Worm (Caenorhabditis elegans) whole organism, L3 larva: Measurements from ENCODE around the gene Y67H2A.7.

Source experiments
- R02D3.7 ChIP-seq: fragments of 150-350 bp; optimal IDR thresholded peaks from 2 replicates; lab custom pipeline; 2014; ENCODE audit warnings: missing biosample characterization, missing genetic modification characterization
- ZK546.5 ChIP-seq: sonication (generic microtip); optimal IDR thresholded peaks from 2 replicates; lab custom pipeline; 2017; ENCODE audit warnings: missing biosample characterization, missing genetic modification characterization
- ama-1 ChIP-seq: fragments of 150-350 bp; optimal IDR thresholded peaks from 2 replicates; lab custom pipeline; 2018
- ceh-16 ChIP-seq: sonication (generic microtip); optimal IDR thresholded peaks from 2 replicates; lab custom pipeline; 2017; ENCODE audit warnings: missing biosample characterization, missing genetic modification characterization
- ceh-28 ChIP-seq: fragments of 150-350 bp; optimal IDR thresholded peaks from 2 replicates; lab custom pipeline; 2014; ENCODE audit warnings: missing biosample characterization, missing genetic modification reagents, missing genetic modification characterization
- ceh-82 ChIP-seq: fragments of 150-350 bp; optimal IDR thresholded peaks from 2 replicates; lab custom pipeline; 2014; ENCODE audit warnings: missing biosample characterization, missing genetic modification characterization
- ceh-9 ChIP-seq: sonication (generic microtip); optimal IDR thresholded peaks from 2 replicates; lab custom pipeline; 2018; ENCODE audit warnings: missing biosample characterization, missing genetic modification characterization
- daf-12 ChIP-seq: fragments of 150-350 bp; optimal IDR thresholded peaks from 2 replicates; lab custom pipeline; 2014; ENCODE audit warnings: missing biosample characterization, missing genetic modification reagents, missing genetic modification characterization
- egl-27 ChIP-seq: sonication (generic microtip); optimal IDR thresholded peaks from 4 replicates; lab custom pipeline; 2017; ENCODE audit warnings: missing biosample characterization, missing genetic modification reagents, missing genetic modification characterization
- egl-5 ChIP-seq: fragments of 150-350 bp; optimal IDR thresholded peaks from 2 replicates; lab custom pipeline; 2017; ENCODE audit warnings: missing biosample characterization, missing genetic modification reagents, missing genetic modification characterization, inconsistent platforms
- elt-1 ChIP-seq: fragments of 150-350 bp; optimal IDR thresholded peaks from 2 replicates; lab custom pipeline; 2014; ENCODE audit warnings: missing biosample characterization, missing genetic modification characterization
- elt-2 ChIP-seq: sonication (generic microtip); optimal IDR thresholded peaks from 2 replicates; lab custom pipeline; 2016; ENCODE audit warnings: missing genetic modification reagents, mild to moderate bottlenecking, missing genetic modification characterization, missing compliant biosample characterization
- elt-3 ChIP-seq, 3 experiments: fragments of 150-350 bp in 1 of 3; sonication (generic microtip) in 2 of 3; optimal IDR thresholded peaks; 2 replicates in 2 of 3; 4 replicates in 1 of 3; lab custom pipeline; 2014 to 2017; ENCODE audit warnings: missing biosample characterization in 3 of 3, missing genetic modification characterization in 3 of 3
- eor-1 ChIP-seq, 2 experiments: fragments of 150-350 bp; optimal IDR thresholded peaks; 2 replicates each; lab custom pipeline; 2014 to 2018; ENCODE audit warnings: missing biosample characterization in 2 of 2, missing genetic modification characterization in 2 of 2
- fkh-10 ChIP-seq: sonication (generic microtip); optimal IDR thresholded peaks from 2 replicates; lab custom pipeline; 2017; ENCODE audit warnings: missing biosample characterization, missing genetic modification reagents, missing genetic modification characterization
- fkh-2 ChIP-seq: fragments of 150-350 bp; optimal IDR thresholded peaks from 2 replicates; lab custom pipeline; 2014; ENCODE audit warnings: missing biosample characterization, missing genetic modification reagents, missing genetic modification characterization
- fos-1 ChIP-seq: fragments of 150-350 bp; optimal IDR thresholded peaks from 2 replicates; lab custom pipeline; 2014; ENCODE audit warnings: missing biosample characterization, missing genetic modification characterization
- hmg-11 ChIP-seq: sonication (generic microtip); optimal IDR thresholded peaks from 2 replicates; lab custom pipeline; 2016; ENCODE audit warnings: missing genetic modification characterization, missing compliant biosample characterization
- jun-1 ChIP-seq: fragments of 150-350 bp; optimal IDR thresholded peaks from 2 replicates; lab custom pipeline; 2014; ENCODE audit warnings: missing biosample characterization, missing genetic modification reagents, missing genetic modification characterization
- lin-15B ChIP-seq: fragments of 150-350 bp; optimal IDR thresholded peaks from 2 replicates; lab custom pipeline; 2014; ENCODE audit warnings: missing biosample characterization, missing genetic modification characterization
- lin-39 ChIP-seq: fragments of 150-350 bp; optimal IDR thresholded peaks from 2 replicates; lab custom pipeline; 2018; ENCODE audit warnings: missing biosample characterization, missing genetic modification reagents, missing genetic modification characterization
- lsy-12 ChIP-seq: sonication (generic microtip); optimal IDR thresholded peaks from 2 replicates; lab custom pipeline; 2016; ENCODE audit warnings: mild to moderate bottlenecking, missing genetic modification characterization, missing compliant biosample characterization
- mdl-1 ChIP-seq: fragments of 150-350 bp; optimal IDR thresholded peaks from 2 replicates; lab custom pipeline; 2014; ENCODE audit warnings: missing biosample characterization, missing genetic modification characterization
- mml-1 ChIP-seq: fragments of 150-350 bp; sonication (generic microtip); optimal IDR thresholded peaks from 3 replicates; lab custom pipeline; 2014; ENCODE audit warnings: missing biosample characterization, missing genetic modification characterization
- nfya-1 ChIP-seq: sonication (generic microtip); optimal IDR thresholded peaks from 2 replicates; lab custom pipeline; 2017; ENCODE audit warnings: missing genetic modification characterization, mild to moderate bottlenecking, missing compliant biosample characterization, antibody characterized with exemption, moderate library complexity; ENCODE audit not compliant: insufficient read depth
- nhr-11 ChIP-seq: fragments of 150-350 bp; optimal IDR thresholded peaks from 2 replicates; lab custom pipeline; 2014; ENCODE audit warnings: missing biosample characterization, missing genetic modification characterization
- nhr-12 ChIP-seq: fragments of 150-350 bp; optimal IDR thresholded peaks from 2 replicates; lab custom pipeline; 2014; ENCODE audit warnings: missing biosample characterization, missing genetic modification characterization
- nhr-237 ChIP-seq: fragments of 150-350 bp; optimal IDR thresholded peaks from 2 replicates; lab custom pipeline; 2014; ENCODE audit warnings: missing biosample characterization, missing genetic modification characterization
- nhr-25 ChIP-seq: sonication (generic microtip); optimal IDR thresholded peaks from 2 replicates; lab custom pipeline; 2017; ENCODE audit warnings: missing biosample characterization, missing genetic modification characterization
- nhr-28 ChIP-seq: fragments of 150-350 bp; optimal IDR thresholded peaks from 2 replicates; lab custom pipeline; 2014; ENCODE audit warnings: missing biosample characterization, missing genetic modification characterization
- nhr-43 ChIP-seq: sonication (generic microtip); optimal IDR thresholded peaks from 2 replicates; lab custom pipeline; 2016; ENCODE audit warnings: mild to moderate bottlenecking, missing genetic modification characterization, missing compliant biosample characterization; ENCODE audit not compliant: poor library complexity, severe bottlenecking
- nhr-76 ChIP-seq: fragments of 150-350 bp; sonication (generic microtip); optimal IDR thresholded peaks from 5 replicates; lab custom pipeline; 2014; ENCODE audit warnings: missing biosample characterization, missing genetic modification characterization
- nhr-77 ChIP-seq: fragments of 150-350 bp; optimal IDR thresholded peaks from 2 replicates; lab custom pipeline; 2014; ENCODE audit warnings: missing biosample characterization, missing genetic modification characterization
- pha-4 ChIP-seq: fragments of 150-350 bp; optimal IDR thresholded peaks from 2 replicates; lab custom pipeline; 2014; ENCODE audit warnings: missing biosample characterization, missing genetic modification reagents, missing genetic modification characterization
- pqm-1 ChIP-seq: fragments of 150-350 bp; optimal IDR thresholded peaks from 2 replicates; lab custom pipeline; 2017; ENCODE audit warnings: missing biosample characterization, missing genetic modification characterization, inconsistent platforms
- sea-2 ChIP-seq: fragments of 150-350 bp; sonication (generic microtip); optimal IDR thresholded peaks from 4 replicates; lab custom pipeline; 2014; ENCODE audit warnings: missing biosample characterization, missing genetic modification reagents, missing genetic modification characterization
- snpc-4 ChIP-seq: fragments of 150-350 bp; optimal IDR thresholded peaks from 2 replicates; lab custom pipeline; 2014; ENCODE audit warnings: missing biosample characterization, missing genetic modification characterization
- tbx-2 ChIP-seq: sonication (generic microtip); optimal IDR thresholded peaks from 2 replicates; lab custom pipeline; 2016; ENCODE audit warnings: mild to moderate bottlenecking, missing genetic modification characterization, missing compliant biosample characterization
- unc-39 ChIP-seq: sonication (generic microtip); optimal IDR thresholded peaks from 4 replicates; lab custom pipeline; 2017; ENCODE audit warnings: missing biosample characterization, missing genetic modification characterization
- unc-62 ChIP-seq: fragments of 150-350 bp; sonication (generic microtip); optimal IDR thresholded peaks from 4 replicates; lab custom pipeline; 2014; ENCODE audit warnings: missing biosample characterization, missing genetic modification reagents, missing genetic modification characterization
- zag-1 ChIP-seq: fragments of 150-350 bp; optimal IDR thresholded peaks from 2 replicates; lab custom pipeline; 2014; ENCODE audit warnings: missing biosample characterization, missing genetic modification characterization
- ztf-11 ChIP-seq: fragments of 150-350 bp; optimal IDR thresholded peaks from 2 replicates; lab custom pipeline; 2014; ENCODE audit warnings: missing biosample characterization, missing genetic modification characterization
- ztf-4 ChIP-seq: fragments of 150-350 bp; optimal IDR thresholded peaks from 2 replicates; lab custom pipeline; 2014; ENCODE audit warnings: missing biosample characterization, missing genetic modification characterization

Gene Y67H2A.7

ce11 chrIV:13268385-13268784 lies 35.2 kb upstream of the Y67H2A.7 start:
- peak; percentile 57 for TF ChIP-seq nfya-1 (tag; lab: Kevin White, UChicago)
- TF ChIP-seq nhr-25 (tag; lab: Kevin White, UChicago): no peak

- TF ChIP-seq nhr-25 (tag; lab: Kevin White, UChicago) (no peak), nhr-237 (tag; lab: Kevin White, UChicago) (no peak), nfya-1 (tag; lab: Kevin White, UChicago) (peak; percentile 80), unc-62 (no peak), snpc-4 (tag; lab: Kevin White, UChicago) (no peak), ceh-9 (no peak), lin-15B (peak; percentile 17), fkh-10 (GFP tag; lab: Kevin White, UChicago) (no peak), ceh-28 (tag; lab: Kevin White, UChicago) (no peak), ztf-11 (tag; lab: Kevin White, UChicago) (no peak), eor-1 (tag; optimal IDR thresholded peaks at IDR 0.05; lab: Kevin White, UChicago) (no peak), nhr-77 (no peak), ama-1 (no peak), egl-5 (tag; lab: Kevin White, UChicago) (peak; percentile 71), lin-39 (tag; lab: Kevin White, UChicago) (peak; percentile 22), fos-1 (no peak), nhr-76 (tag; lab: Kevin White, UChicago) (no peak), ZK546.5 (no peak), nhr-43 (no peak), lsy-12 (no peak), elt-3 (tag; optimal IDR thresholded peaks at IDR 0.05; lab: Kevin White, UChicago) (no peak), pha-4 (tag; lab: Kevin White, UChicago) (no peak), ztf-4 (tag; lab: Kevin White, UChicago) (no peak), fkh-2 (tag; lab: Kevin White, UChicago) (no peak), nhr-12 (no peak), hmg-11 (tag; lab: Kevin White, UChicago) (peak; percentile 86), ceh-82 (tag; lab: Kevin White, UChicago) (no peak), pqm-1 (tag; lab: Kevin White, UChicago) (no peak), tbx-2 (no peak), jun-1 (tag; lab: Kevin White, UChicago) (no peak), R02D3.7 (tag; lab: Kevin White, UChicago) (no peak), sea-2 (no peak), elt-1 (no peak), nhr-28 (tag; lab: Kevin White, UChicago) (no peak), egl-27 (tag; lab: Kevin White, UChicago) (no peak), daf-12 (tag; lab: Kevin White, UChicago) (no peak), unc-39 (tag; lab: Kevin White, UChicago) (no peak), mml-1 (tag; lab: Kevin White, UChicago) (no peak), mdl-1 (tag; lab: Kevin White, UChicago) (no peak), nhr-11 (tag; lab: Kevin White, UChicago) (no peak), elt-2 (tag; lab: Kevin White, UChicago) (no peak), ceh-16 (tag; lab: Kevin White, UChicago) (no peak)
These were observed 31.0 kb upstream of the Y67H2A.7 start, which contains the start of gene unc-26 for ce11 chrIV:13272494-13272893. Gene unc-26 (minus strand): TSS chrIV:13272516.

ce11 chrIV:13282778-13283177 lies 20.8 kb upstream of the Y67H2A.7 start, which contains the start of gene cpsf-3:
Gene cpsf-3 (minus strand): TSS chrIV:13282878.
- TF ChIP-seq snpc-4 (tag; lab: Kevin White, UChicago) (no peak), zag-1 (tag; lab: Kevin White, UChicago) (no peak)
